Fruit fly (Drosophila melanogaster) whole organism, embryonic: Measurements from ENCODE around the gene RPA1.

Experiments
- Adf1 ChIP-seq: fragments of 200-800 bp; sonication (Bioruptor generic); IDR thresholded peaks from 2 replicates; pipeline ENCODE4 v1.3.6; 2022; ENCODE audit warnings: missing biosample characterization, missing genetic modification characterization
- C15 ChIP-seq: fragments of 200-800 bp; sonication (Bioruptor generic); IDR thresholded peaks from 3 replicates; pipeline ENCODE4 v1.3.6; 2022; ENCODE audit warnings: missing biosample characterization, missing genetic modification characterization
- CG10274 ChIP-seq: fragments of 200-800 bp; sonication (Bioruptor generic); optimal IDR thresholded peaks from 3 replicates; lab custom pipeline; 2017; ENCODE audit warnings: missing biosample characterization, mild to moderate bottlenecking, missing genetic modification characterization
- CG10543 ChIP-seq: fragments of 200-800 bp; sonication (Bioruptor generic); optimal IDR thresholded peaks from 3 replicates; lab custom pipeline; 2017; ENCODE audit warnings: missing biosample characterization, mild to moderate bottlenecking, missing genetic modification characterization, moderate library complexity
- CG11504 ChIP-seq: fragments of 200-800 bp; sonication (Bioruptor generic); optimal IDR thresholded peaks from 3 replicates; lab custom pipeline; 2019; ENCODE audit warnings: missing biosample characterization, mild to moderate bottlenecking, missing genetic modification characterization, moderate library complexity
- CG13624 ChIP-seq: fragments of 200-800 bp; sonication (Bioruptor generic); optimal IDR thresholded peaks from 2 replicates; lab custom pipeline; 2016; ENCODE audit warnings: missing biosample characterization, missing genetic modification characterization
- CG15479 ChIP-seq: fragments of 200-800 bp; sonication (Bioruptor generic); optimal IDR thresholded peaks from 3 replicates; lab custom pipeline; 2019; ENCODE audit warnings: missing biosample characterization, mild to moderate bottlenecking, missing genetic modification characterization, moderate library complexity
- CG1602 ChIP-seq: fragments of 200-800 bp; sonication (Bioruptor generic); optimal IDR thresholded peaks from 3 replicates; lab custom pipeline; 2016; ENCODE audit warnings: missing biosample characterization, missing genetic modification characterization
- CG1647 ChIP-seq: fragments of 200-800 bp; sonication (Bioruptor generic); optimal IDR thresholded peaks from 3 replicates; lab custom pipeline; 2016; ENCODE audit warnings: missing biosample characterization, missing genetic modification characterization
- CG16779 ChIP-seq: fragments of 200-800 bp; sonication (Bioruptor generic); IDR thresholded peaks from 2 replicates; pipeline ENCODE4 v1.3.6; 2022; ENCODE audit warnings: missing biosample characterization, missing genetic modification characterization
- CG1792 ChIP-seq: fragments of 200-800 bp; sonication (Bioruptor generic); optimal IDR thresholded peaks from 2 replicates; lab custom pipeline; 2016; ENCODE audit warnings: missing biosample characterization, missing genetic modification characterization
- CG18619 ChIP-seq: fragments of 200-800 bp; sonication (Bioruptor generic); optimal IDR thresholded peaks from 3 replicates; lab custom pipeline; 2017; ENCODE audit warnings: missing biosample characterization, mild to moderate bottlenecking, missing genetic modification characterization
- CG32767 ChIP-seq: fragments of 200-800 bp; sonication (Bioruptor generic); IDR thresholded peaks from 2 replicates; pipeline ENCODE4 v1.3.6; 2022; ENCODE audit warnings: missing biosample characterization, missing genetic modification characterization
- CG33557 ChIP-seq: fragments of 200-800 bp; sonication (Bioruptor generic); optimal IDR thresholded peaks from 2 replicates; lab custom pipeline; 2019; ENCODE audit warnings: missing biosample characterization, mild to moderate bottlenecking, missing genetic modification characterization, moderate library complexity
- CG3726 ChIP-seq: fragments of 200-800 bp; sonication (Bioruptor generic); IDR thresholded peaks from 3 replicates; pipeline ENCODE4, ENCODE4 v1.3.6; 2022; ENCODE audit warnings: missing biosample characterization, missing genetic modification characterization
- CG7745 ChIP-seq: fragments of 200-800 bp; sonication (Bioruptor generic); optimal IDR thresholded peaks from 2 replicates; lab custom pipeline; 2018; ENCODE audit warnings: missing biosample characterization, mild to moderate bottlenecking, missing genetic modification characterization, moderate library complexity
- CG7963 ChIP-seq: fragments of 200-800 bp; sonication (Bioruptor generic); IDR thresholded peaks from 3 replicates; pipeline ENCODE4 v1.3.6; 2022; ENCODE audit warnings: missing biosample characterization, missing genetic modification characterization; ENCODE audit not compliant: partially characterized antibody
- CG9797 ChIP-seq: fragments of 200-800 bp; sonication (Bioruptor generic); optimal IDR thresholded peaks from 3 replicates; lab custom pipeline; 2018; ENCODE audit warnings: missing biosample characterization, mild to moderate bottlenecking, missing genetic modification characterization
- CoRest ChIP-seq: fragments of 200-800 bp; sonication (Bioruptor generic); optimal IDR thresholded peaks from 3 replicates; lab custom pipeline; 2018; ENCODE audit warnings: missing biosample characterization, mild to moderate bottlenecking, missing genetic modification characterization, moderate library complexity
- CrebB ChIP-seq: fragments of 200-800 bp; sonication (Bioruptor generic); optimal IDR thresholded peaks from 3 replicates; lab custom pipeline; 2018; ENCODE audit warnings: missing biosample characterization, mild to moderate bottlenecking, missing genetic modification characterization
- Dad ChIP-seq: fragments of 200-800 bp; sonication (Bioruptor generic); optimal IDR thresholded peaks from 3 replicates; lab custom pipeline; 2016; ENCODE audit warnings: missing biosample characterization, missing genetic modification characterization
- Dbx ChIP-seq: fragments of 200-800 bp; sonication (Bioruptor generic); IDR thresholded peaks from 3 replicates; pipeline ENCODE4 v1.3.6; 2022; ENCODE audit warnings: missing biosample characterization, missing genetic modification characterization
- Doc3 ChIP-seq: fragments of 200-800 bp; sonication (Bioruptor generic); IDR thresholded peaks from 3 replicates; pipeline ENCODE4 v1.3.6; 2022; ENCODE audit warnings: missing biosample characterization, missing genetic modification characterization; ENCODE audit not compliant: partially characterized antibody
- Fer2 ChIP-seq: fragments of 200-800 bp; sonication (Bioruptor generic); optimal IDR thresholded peaks from 2 replicates; lab custom pipeline; 2018; ENCODE audit warnings: missing biosample characterization, mild to moderate bottlenecking, missing genetic modification characterization, moderate library complexity
- Hey ChIP-seq: fragments of 200-800 bp; sonication (Bioruptor generic); optimal IDR thresholded peaks from 3 replicates; lab custom pipeline; 2018; ENCODE audit warnings: missing biosample characterization, mild to moderate bottlenecking, missing genetic modification characterization
- Med ChIP-seq: fragments of 200-800 bp; sonication (Bioruptor generic); peaks from one replicate; lab custom pipeline; 2016; ENCODE audit warnings: missing biosample characterization, missing genetic modification characterization, mild to moderate bottlenecking, inconsistent platforms, moderate library complexity
- Oli ChIP-seq: fragments of 200-800 bp; sonication (Bioruptor generic); optimal IDR thresholded peaks from 2 replicates; lab custom pipeline; 2018; ENCODE audit warnings: missing biosample characterization, mild to moderate bottlenecking, missing genetic modification characterization, moderate library complexity
- Optix ChIP-seq: fragments of 200-800 bp; sonication (Bioruptor generic); IDR thresholded peaks from 3 replicates; pipeline ENCODE4 v1.3.6; 2022; ENCODE audit warnings: missing biosample characterization, missing genetic modification characterization
- Ptx1 ChIP-seq: fragments of 200-800 bp; sonication (Bioruptor generic); IDR thresholded peaks from 2 replicates; pipeline ENCODE4 v1.3.6; 2022; ENCODE audit warnings: missing biosample characterization, missing genetic modification characterization
- Scr ChIP-seq: fragments of 200-800 bp; sonication (Bioruptor generic); IDR thresholded peaks from 2 replicates; pipeline ENCODE4 v1.3.6; 2022; ENCODE audit warnings: missing biosample characterization, missing genetic modification characterization; ENCODE audit not compliant: partially characterized antibody
- Spps ChIP-seq: fragments of 200-800 bp; sonication (Bioruptor generic); optimal IDR thresholded peaks from 2 replicates; lab custom pipeline; 2018; ENCODE audit warnings: missing biosample characterization, mild to moderate bottlenecking, missing genetic modification characterization
- YL-1 ChIP-seq: fragments of 200-800 bp; sonication (Bioruptor generic); optimal IDR thresholded peaks from 3 replicates; lab custom pipeline; 2017; ENCODE audit warnings: missing biosample characterization, mild to moderate bottlenecking, missing genetic modification characterization
- amos ChIP-seq: fragments of 200-800 bp; sonication (Bioruptor generic); IDR thresholded peaks from 2 replicates; pipeline ENCODE4 v1.3.6; 2022; ENCODE audit warnings: missing biosample characterization, missing genetic modification characterization; ENCODE audit not compliant: partially characterized antibody
- aop ChIP-seq: fragments of 200-800 bp; sonication (Bioruptor generic); IDR thresholded peaks from 2 replicates; pipeline ENCODE4 v1.3.6; 2022; ENCODE audit warnings: missing biosample characterization, missing genetic modification characterization
- chn ChIP-seq: fragments of 200-800 bp; sonication (Bioruptor generic); optimal IDR thresholded peaks from 2 replicates; lab custom pipeline; 2016; ENCODE audit warnings: missing biosample characterization, missing genetic modification characterization
- crc ChIP-seq: fragments of 200-800 bp; sonication (Bioruptor generic); optimal IDR thresholded peaks from 2 replicates; lab custom pipeline; 2016; ENCODE audit warnings: missing biosample characterization, missing genetic modification characterization
- croc ChIP-seq: fragments of 200-800 bp; sonication (Bioruptor generic); conservative IDR thresholded peaks from 3 replicates; pipeline ENCODE4 v1.3.6; 2022; ENCODE audit warnings: missing biosample characterization, missing genetic modification characterization
- dati ChIP-seq: fragments of 200-800 bp; sonication (Bioruptor generic); IDR thresholded peaks from 2 replicates; pipeline ENCODE4 v1.3.6; 2022; ENCODE audit warnings: missing biosample characterization, missing genetic modification characterization
- emc ChIP-seq: fragments of 200-800 bp; sonication (Bioruptor generic); optimal IDR thresholded peaks from 2 replicates; lab custom pipeline; 2016; ENCODE audit warnings: missing biosample characterization, missing genetic modification characterization
- gfzf ChIP-seq: fragments of 200-800 bp; sonication (Bioruptor generic); optimal IDR thresholded peaks from 2 replicates; lab custom pipeline; 2016; ENCODE audit warnings: missing biosample characterization, mild to moderate bottlenecking, missing genetic modification characterization, moderate library complexity
- her ChIP-seq: fragments of 200-800 bp; sonication (Bioruptor generic); optimal IDR thresholded peaks from 2 replicates; lab custom pipeline; 2016; ENCODE audit warnings: missing biosample characterization, missing genetic modification characterization
- insv ChIP-seq, 2 experiments: fragments of 200-800 bp; sonication (Bioruptor generic); optimal IDR thresholded peaks; 3 replicates each; lab custom pipeline; 2016 to 2018; ENCODE audit warnings: missing biosample characterization in 2 of 2, missing genetic modification characterization in 2 of 2
- knrl ChIP-seq: fragments of 200-800 bp; sonication (Bioruptor generic); IDR thresholded peaks from 3 replicates; pipeline ENCODE4 v1.3.6; 2022; ENCODE audit warnings: missing biosample characterization, missing genetic modification characterization; ENCODE audit not compliant: partially characterized antibody
- lov ChIP-seq, 2 experiments: fragments of 200-800 bp in 1 of 2; fragments of >200 bp in 1 of 2; sonication (Bioruptor generic) in 1 of 2; IDR thresholded peaks in 1 of 2; optimal IDR thresholded peaks in 1 of 2; 2 replicates in 1 of 2; 3 replicates in 1 of 2; pipeline versions ENCODE4 v1.3.6 to Lab custom; 2017 to 2022; ENCODE audit warnings: missing biosample characterization in 1 of 2, missing genetic modification characterization in 1 of 2
- pho ChIP-seq: fragments of 200-800 bp; sonication (Bioruptor generic); optimal IDR thresholded peaks from 2 replicates; lab custom pipeline; 2016; ENCODE audit warnings: missing biosample characterization, missing genetic modification characterization
- sens ChIP-seq: fragments of 200-800 bp; sonication (Bioruptor generic); peaks from one replicate; lab custom pipeline; 2016; ENCODE audit warnings: missing biosample characterization, missing genetic modification characterization
- seq ChIP-seq: fragments of 200-800 bp; sonication (Bioruptor generic); IDR thresholded peaks from 2 replicates; pipeline ENCODE4 v1.3.6; 2022; ENCODE audit warnings: missing biosample characterization, missing genetic modification characterization
- ssp ChIP-seq: fragments of 200-800 bp; sonication (Bioruptor generic); IDR thresholded peaks from 2 replicates; pipeline ENCODE4 v1.3.6; 2022; ENCODE audit warnings: missing biosample characterization, missing genetic modification characterization
- trh ChIP-seq: fragments of 200-800 bp; sonication (Bioruptor generic); optimal IDR thresholded peaks from 2 replicates; lab custom pipeline; 2016; ENCODE audit warnings: missing biosample characterization, missing genetic modification characterization
- tup ChIP-seq: fragments of 200-800 bp; sonication (Bioruptor generic); optimal IDR thresholded peaks from 2 replicates; lab custom pipeline; 2016; ENCODE audit warnings: missing biosample characterization, mild to moderate bottlenecking, missing genetic modification characterization, moderate library complexity
- zen ChIP-seq: fragments of 200-800 bp; sonication (Bioruptor generic); optimal IDR thresholded peaks from 3 replicates; lab custom pipeline; 2018; ENCODE audit warnings: missing biosample characterization, mild to moderate bottlenecking, missing genetic modification characterization, moderate library complexity

RPA1 gene

dm6 chr3R:8212594-8212993, 51.7 kb downstream of the RPA1 start (continued):
- no peak for TF ChIP-seq emc
- peak; percentile 24 for TF ChIP-seq her (GFP tag; lab: Kevin White, UChicago)
- TF ChIP-seq sens (GFP tag; lab: Kevin White, UChicago): peak; percentile 96
- no peak for TF ChIP-seq gfzf (GFP tag; lab: Kevin White, UChicago)
- peak; percentile 91 for TF ChIP-seq Med (GFP tag; lab: Kevin White, UChicago)
- TF ChIP-seq seq (GFP tag; lab: Robert Waterston, UW): no peak
- TF ChIP-seq YL-1 (GFP tag; lab: Kevin White, UChicago): no peak
- TF ChIP-seq pho (GFP tag; lab: Kevin White, UChicago): no peak
- peak; percentile 8 for TF ChIP-seq CG13624 (GFP tag; lab: Kevin White, UChicago)
- TF ChIP-seq dati (GFP tag; lab: Robert Waterston, UW): no peak
- TF ChIP-seq CG15479: no peak
- TF ChIP-seq crc (GFP tag; lab: Kevin White, UChicago): no peak
- peak; percentile 1 for TF ChIP-seq CG1792
- TF ChIP-seq croc: peak; percentile 26; the same call in 2 of the 3 replicates
- TF ChIP-seq Scr (GFP tag; lab: Robert Waterston, UW): no peak
- TF ChIP-seq CG9797 (GFP tag; lab: Kevin White, UChicago): no peak
- TF ChIP-seq Ptx1: peak; percentile 63
- no peak for TF ChIP-seq lov (optimal IDR thresholded peaks at IDR 0.05; lab: Kevin White, UChicago)
- 0 out of 3 replicates have a peak, but pooled peaks have one; percentile 21 for TF ChIP-seq lov (GFP tag; IDR thresholded peaks at IDR 0.05; lab: Robert Waterston, UW)
- no peak for TF ChIP-seq CG3726 (GFP tag; lab: Robert Waterston, UW)
- peak; percentile 70 for TF ChIP-seq CoRest (tag; lab: Kevin White, UChicago)
- no peak for TF ChIP-seq trh
- TF ChIP-seq CG7745 (tag; lab: Kevin White, UChicago): no peak
- TF ChIP-seq CG11504 (tag; lab: Kevin White, UChicago): peak; percentile 55
- TF ChIP-seq Optix: peak; percentile 54; the same call in 1 of the 3 replicates
- TF ChIP-seq Dad (GFP tag; lab: Kevin White, UChicago): no peak
- TF ChIP-seq CG7963 (GFP tag; lab: Robert Waterston, UW): no peak
- no peak for TF ChIP-seq CrebB (tag; lab: Kevin White, UChicago)
- TF ChIP-seq C15 (GFP tag; lab: Robert Waterston, UW): no peak
- TF ChIP-seq CG1647 (GFP tag; lab: Kevin White, UChicago): peak; percentile 39
- peak; percentile 65 for TF ChIP-seq CG1602 (GFP tag; lab: Kevin White, UChicago)
- TF ChIP-seq Spps (tag; lab: Kevin White, UChicago): peak; percentile 62
- no peak for TF ChIP-seq insv (GFP tag; optimal IDR thresholded peaks at IDR 0.05; lab: Kevin White, UChicago)
- TF ChIP-seq ssp (GFP tag; lab: Robert Waterston, UW): peak; percentile 44; the same call in 1 of the 2 replicates
- TF ChIP-seq chn (GFP tag; lab: Kevin White, UChicago): peak; percentile 61
- no peak for TF ChIP-seq Doc3
- TF ChIP-seq amos (GFP tag; lab: Robert Waterston, UW): no peak
- TF ChIP-seq CG10274 (GFP tag; lab: Kevin White, UChicago): no peak
- TF ChIP-seq zen: peak; percentile 72
- peak; percentile 56 for TF ChIP-seq Oli (tag; lab: Kevin White, UChicago)
- TF ChIP-seq CG32767 (GFP tag; lab: Robert Waterston, UW): no peak
- no peak for TF ChIP-seq knrl (GFP tag; lab: Robert Waterston, UW)
- no peak for TF ChIP-seq Dbx (GFP tag; lab: Robert Waterston, UW)
- TF ChIP-seq CG18619 (GFP tag; lab: Kevin White, UChicago): peak; percentile 16
- TF ChIP-seq tup (GFP tag; lab: Kevin White, UChicago): peak; percentile 8
- no peak for TF ChIP-seq CG16779 (GFP tag; lab: Robert Waterston, UW)
- TF ChIP-seq Adf1 (GFP tag; lab: Robert Waterston, UW): no peak
- no peak for TF ChIP-seq Hey (tag; lab: Kevin White, UChicago)
- peak; percentile 49 for TF ChIP-seq CG33557 (GFP tag; lab: Kevin White, UChicago)
- no peak for TF ChIP-seq aop
- TF ChIP-seq CG10543: no peak
- TF ChIP-seq Fer2 (tag; lab: Kevin White, UChicago): no peak
